Fruit fly (Drosophila melanogaster) whole organism, pupa: ENCODE data around the gene Frl.

Experiments
- CG10348 ChIP-seq: fragments of 200-800 bp; sonication (Bioruptor generic); IDR thresholded peaks from 2 replicates; pipeline ENCODE4 v1.3.6; 2022; ENCODE audit warnings: missing biosample characterization, missing genetic modification characterization
- CG12605 ChIP-seq: fragments of 200-800 bp; sonication (Bioruptor generic); IDR thresholded peaks from 2 replicates; pipeline ENCODE4 v1.3.6; 2022; ENCODE audit warnings: missing biosample characterization, missing genetic modification characterization
- CG13204 ChIP-seq: fragments of 200-800 bp; sonication (Bioruptor generic); optimal IDR thresholded peaks from 2 replicates; lab custom pipeline; 2018; ENCODE audit warnings: missing biosample characterization, mild to moderate bottlenecking, missing genetic modification characterization, moderate library complexity
- CG14655 ChIP-seq: fragments of 200-800 bp; sonication (Bioruptor generic); optimal IDR thresholded peaks from 3 replicates; lab custom pipeline; 2017; ENCODE audit warnings: mild to moderate bottlenecking, missing biosample characterization, missing genetic modification reagents, missing genetic modification characterization
- CG15710 ChIP-seq: fragments of 200-800 bp; sonication (Bioruptor generic); optimal IDR thresholded peaks from 2 replicates; lab custom pipeline; 2018; ENCODE audit warnings: missing biosample characterization, mild to moderate bottlenecking, missing genetic modification characterization, moderate library complexity
- CG17806 ChIP-seq: fragments of 200-800 bp; sonication (Bioruptor generic); optimal IDR thresholded peaks from 2 replicates; lab custom pipeline; 2018; ENCODE audit warnings: missing biosample characterization, mild to moderate bottlenecking, missing genetic modification characterization, moderate library complexity
- CG32121 ChIP-seq: fragments of 200-800 bp; sonication (Bioruptor generic); IDR thresholded peaks from 2 replicates; pipeline ENCODE4 v1.3.6; 2022; ENCODE audit warnings: missing biosample characterization, missing genetic modification characterization
- CG34367 ChIP-seq: fragments of 200-800 bp; sonication (Bioruptor generic); optimal IDR thresholded peaks from 2 replicates; lab custom pipeline; 2018; ENCODE audit warnings: missing biosample characterization, mild to moderate bottlenecking, missing genetic modification characterization
- CG4496 ChIP-seq: fragments of 200-800 bp; sonication (Bioruptor generic); IDR thresholded peaks from 3 replicates; pipeline ENCODE4 v1.3.6; 2022; ENCODE audit warnings: missing biosample characterization, missing genetic modification characterization
- CG8159 ChIP-seq: fragments of 200-800 bp; sonication (Bioruptor generic); optimal IDR thresholded peaks from 3 replicates; lab custom pipeline; 2018; ENCODE audit warnings: missing biosample characterization, mild to moderate bottlenecking, missing genetic modification characterization, moderate library complexity
- CG8301 ChIP-seq: fragments of 200-800 bp; sonication (Bioruptor generic); optimal IDR thresholded peaks from 2 replicates; lab custom pipeline; 2018; ENCODE audit warnings: missing biosample characterization, mild to moderate bottlenecking, missing genetic modification characterization
- CG9948 ChIP-seq: fragments of 200-800 bp; sonication (Bioruptor generic); optimal IDR thresholded peaks from 2 replicates; lab custom pipeline; 2018; ENCODE audit warnings: missing biosample characterization, mild to moderate bottlenecking, missing genetic modification characterization, moderate library complexity
- D1 ChIP-seq: fragments of 200-800 bp; sonication (Bioruptor generic); optimal IDR thresholded peaks from 2 replicates; lab custom pipeline; 2018; ENCODE audit warnings: missing biosample characterization, mild to moderate bottlenecking, missing genetic modification characterization, moderate library complexity
- EcR ChIP-seq: fragments of 200-800 bp; sonication (Bioruptor generic); optimal IDR thresholded peaks from 3 replicates; lab custom pipeline; 2019; ENCODE audit warnings: missing biosample characterization, missing genetic modification characterization, mild to moderate bottlenecking, moderate library complexity, missing genetic modification reagents
- Ets98B ChIP-seq: fragments of 200-800 bp; sonication (Bioruptor generic); IDR thresholded peaks from 2 replicates; pipeline ENCODE4 v1.3.6; 2022; ENCODE audit warnings: missing biosample characterization, missing genetic modification characterization
- Pif1A ChIP-seq: fragments of 200-800 bp; sonication (Bioruptor generic); optimal IDR thresholded peaks from 3 replicates; lab custom pipeline; 2016; ENCODE audit warnings: missing biosample characterization, missing genetic modification characterization
- Pif1B ChIP-seq: fragments of 200-800 bp; sonication (Bioruptor generic); optimal IDR thresholded peaks from 3 replicates; lab custom pipeline; 2016; ENCODE audit warnings: missing biosample characterization, missing genetic modification characterization
- Snoo ChIP-seq: fragments of 200-800 bp; sonication (Bioruptor generic); optimal IDR thresholded peaks from 3 replicates; lab custom pipeline; 2017; ENCODE audit warnings: missing biosample characterization, mild to moderate bottlenecking, missing genetic modification characterization, inconsistent platforms
- fd96Ca ChIP-seq: fragments of 200-800 bp; sonication (Bioruptor generic); IDR thresholded peaks from 3 replicates; pipeline ENCODE4 v1.3.6; 2022; ENCODE audit warnings: missing biosample characterization, missing genetic modification characterization
- gl ChIP-seq: fragments of 200-800 bp; sonication (Bioruptor generic); optimal IDR thresholded peaks from 2 replicates; lab custom pipeline; 2018; ENCODE audit warnings: missing biosample characterization, mild to moderate bottlenecking, missing genetic modification characterization
- rn ChIP-seq: fragments of 200-800 bp; sonication (Bioruptor generic); IDR thresholded peaks from 2 replicates; pipeline ENCODE4 v1.3.6; 2022; ENCODE audit warnings: missing biosample characterization, missing genetic modification characterization

Gene Frl

DNA sequence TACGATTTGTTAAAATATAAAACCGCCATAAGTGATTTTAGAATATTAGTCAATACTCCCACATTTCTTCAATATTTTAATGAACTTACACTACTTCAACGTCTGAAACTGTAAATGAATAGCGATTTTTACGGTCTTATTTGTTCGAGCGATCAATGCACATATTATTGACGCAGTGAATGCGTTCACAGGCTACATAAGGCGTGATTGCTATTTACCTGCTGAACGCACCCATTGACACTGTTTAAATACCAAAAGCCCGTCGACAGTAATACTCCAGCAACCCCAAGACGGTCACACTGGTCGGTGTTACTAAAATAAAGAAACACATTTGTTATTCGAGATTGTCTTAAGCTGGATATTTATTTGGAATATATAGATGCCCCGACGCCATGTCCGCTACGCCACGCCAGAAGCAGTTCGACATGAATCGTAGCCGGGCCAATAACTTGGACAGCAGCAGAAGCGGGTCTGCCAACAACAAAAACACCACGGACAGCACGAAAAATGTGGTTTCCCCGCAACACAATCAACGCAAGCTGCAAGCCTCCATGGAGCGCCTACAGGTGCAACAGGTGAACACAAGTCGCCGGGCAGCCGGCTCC lies 2.0 kb upstream of the Frl start, which contains the start of gene CG6833:
Gene CG6833, plus strand, starts transcription at position 263 of the 605 bp plus-strand sequence.
- no peak for TF ChIP-seq D1 (tag; lab: Kevin White, UChicago)
- TF ChIP-seq CG10348 (GFP tag; lab: Robert Waterston, UW), result no peak
- no peak for TF ChIP-seq CG34367
- TF ChIP-seq Pif1A (GFP tag; lab: Kevin White, UChicago), result no peak
- TF ChIP-seq Ets98B (GFP tag; lab: Robert Waterston, UW), result peak; percentile 69
- peak; percentile 42 for TF ChIP-seq CG15710 (tag; lab: Kevin White, UChicago)
- TF ChIP-seq CG14655, result peak; percentile 54
- peak; percentile 81 for TF ChIP-seq fd96Ca (GFP tag; lab: Robert Waterston, UW)
- peak; percentile 61 for TF ChIP-seq CG9948
- TF ChIP-seq CG32121 (GFP tag; lab: Robert Waterston, UW), result peak; percentile 56; the same call in 1 of the 2 replicates
- TF ChIP-seq CG8159, result peak; percentile 60
- peak; percentile 69 for TF ChIP-seq rn (GFP tag; lab: Robert Waterston, UW)
- no peak for TF ChIP-seq CG13204 (GFP tag; lab: Kevin White, UChicago)
- peak; percentile 63; the same call in 2 of the 3 replicates for TF ChIP-seq CG4496
- TF ChIP-seq Snoo (tag; lab: Kevin White, UChicago), result peak; percentile 35
- TF ChIP-seq CG17806 (tag; lab: Kevin White, UChicago), result peak; percentile 60
- TF ChIP-seq CG8301, result peak; percentile 44
- TF ChIP-seq EcR (GFP tag; lab: Kevin White, UChicago), result no peak
- peak; percentile 57; the same call in 1 of the 2 replicates for TF ChIP-seq CG12605
- TF ChIP-seq Pif1B, result no peak
- TF ChIP-seq gl (tag; lab: Kevin White, UChicago), result peak; percentile 10

- no peak for TF ChIP-seq CG9948
- TF ChIP-seq CG8159, result no peak
- TF ChIP-seq CG15710 (tag; lab: Kevin White, UChicago), result no peak
- TF ChIP-seq CG10348 (GFP tag; lab: Robert Waterston, UW), result no peak
- no peak for TF ChIP-seq CG14655
- no peak for TF ChIP-seq CG8301
- no peak for TF ChIP-seq CG17806 (tag; lab: Kevin White, UChicago)
- TF ChIP-seq Pif1A (GFP tag; lab: Kevin White, UChicago), result no peak
- no peak for TF ChIP-seq CG12605
- no peak for TF ChIP-seq CG4496
- no peak for TF ChIP-seq Snoo (tag; lab: Kevin White, UChicago)
- TF ChIP-seq gl (tag; lab: Kevin White, UChicago), result no peak
- no peak for TF ChIP-seq Ets98B (GFP tag; lab: Robert Waterston, UW)
- TF ChIP-seq EcR (GFP tag; lab: Kevin White, UChicago), result no peak
- no peak for TF ChIP-seq fd96Ca (GFP tag; lab: Robert Waterston, UW)
- TF ChIP-seq rn (GFP tag; lab: Robert Waterston, UW), result no peak
- no peak for TF ChIP-seq CG34367
These were observed 791 bp downstream of the Frl start for dm6 chr3L:14053806-14054205.

DNA sequence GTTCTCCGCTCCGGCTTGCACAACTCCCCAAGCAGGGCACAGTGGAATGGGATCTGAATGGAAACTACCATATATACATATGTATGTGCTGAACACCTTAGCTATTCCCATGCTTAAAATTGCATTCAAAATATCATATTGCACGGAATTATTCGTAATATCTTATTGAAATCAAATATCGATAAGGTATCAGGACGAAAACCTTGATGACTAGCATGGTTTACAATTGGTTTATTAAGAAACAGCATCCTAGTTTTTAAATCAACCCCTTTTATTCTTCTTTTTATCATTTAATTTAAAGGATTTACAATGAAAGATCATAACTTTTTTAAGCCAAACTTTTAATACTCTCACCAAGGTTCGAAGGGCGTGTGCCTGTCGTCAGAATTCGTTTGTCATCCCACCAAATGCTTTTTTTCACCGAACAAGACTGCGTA lies 2.3 kb downstream of the Frl start:
- TF ChIP-seq CG10348 (GFP tag; lab: Robert Waterston, UW), result no peak
- no peak for TF ChIP-seq gl (tag; lab: Kevin White, UChicago)
- TF ChIP-seq EcR (GFP tag; lab: Kevin White, UChicago), result no peak
- peak; percentile 28 for TF ChIP-seq CG8159
- peak; percentile 34 for TF ChIP-seq Snoo (tag; lab: Kevin White, UChicago)
- TF ChIP-seq CG8301, result peak; percentile 4
- TF ChIP-seq Ets98B (GFP tag; lab: Robert Waterston, UW), result no peak
- peak; percentile 3 for TF ChIP-seq CG15710 (tag; lab: Kevin White, UChicago)
- TF ChIP-seq CG12605, result no peak
- TF ChIP-seq Pif1B, result no peak
- peak; percentile 4 for TF ChIP-seq CG17806 (tag; lab: Kevin White, UChicago)
- TF ChIP-seq fd96Ca (GFP tag; lab: Robert Waterston, UW), result no peak
- TF ChIP-seq rn (GFP tag; lab: Robert Waterston, UW), result no peak
- TF ChIP-seq CG34367, result no peak
- peak; percentile 51 for TF ChIP-seq Pif1A (GFP tag; lab: Kevin White, UChicago)
- TF ChIP-seq CG14655, result peak; percentile 43
- TF ChIP-seq CG13204 (GFP tag; lab: Kevin White, UChicago), result no peak
- no peak for TF ChIP-seq CG32121 (GFP tag; lab: Robert Waterston, UW)
- TF ChIP-seq CG9948, result no peak
- TF ChIP-seq D1 (tag; lab: Kevin White, UChicago), result peak; percentile 3
- TF ChIP-seq CG4496, result no peak

- peak; percentile 90 for TF ChIP-seq CG13204 (GFP tag; lab: Kevin White, UChicago)
- TF ChIP-seq CG34367, result no peak
These were observed 3.0 kb downstream of the Frl start for dm6 chr3L:14055815-14056516.

DNA sequence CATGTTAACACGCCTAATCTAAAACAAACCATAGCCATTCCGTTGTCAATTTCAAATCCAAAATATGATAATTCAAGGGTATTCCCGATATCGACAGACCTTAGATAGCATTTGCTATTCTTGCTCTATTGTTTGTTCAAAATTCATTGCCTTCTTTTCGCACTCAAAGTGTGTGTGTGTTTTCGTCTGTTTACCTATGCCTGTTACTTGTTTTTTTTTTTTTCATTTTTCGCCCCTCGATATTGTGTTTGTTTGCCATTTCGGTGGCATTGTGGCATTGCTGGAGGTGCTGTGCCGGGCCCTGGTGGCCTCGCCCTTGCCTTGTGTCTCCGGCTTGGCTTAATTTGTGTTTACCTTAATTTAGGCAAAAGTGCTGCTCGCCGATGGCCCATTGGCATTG lies 3.8 kb downstream of the Frl start:
- TF ChIP-seq Snoo (tag; lab: Kevin White, UChicago) (no peak), Pif1A (GFP tag; lab: Kevin White, UChicago) (no peak)
